Worm (Caenorhabditis elegans) whole organism, L3 larva: ENCODE data around the gene rhy-1.
A peak's percentile ranks its signal among the peaks of the same experiment; 100 is the strongest.

ENCODE experiments used
- R02D3.7 ChIP-seq: fragments of 150-350 bp; optimal IDR thresholded peaks from 2 replicates; lab custom pipeline; 2014; ENCODE audit warnings: missing biosample characterization, missing genetic modification characterization
- ceh-28 ChIP-seq: fragments of 150-350 bp; optimal IDR thresholded peaks from 2 replicates; lab custom pipeline; 2014; ENCODE audit warnings: missing biosample characterization, missing genetic modification reagents, missing genetic modification characterization
- daf-12 ChIP-seq: fragments of 150-350 bp; optimal IDR thresholded peaks from 2 replicates; lab custom pipeline; 2014; ENCODE audit warnings: missing biosample characterization, missing genetic modification reagents, missing genetic modification characterization
- egl-27 ChIP-seq: sonication (generic microtip); optimal IDR thresholded peaks from 4 replicates; lab custom pipeline; 2017; ENCODE audit warnings: missing biosample characterization, missing genetic modification reagents, missing genetic modification characterization
- egl-5 ChIP-seq: fragments of 150-350 bp; optimal IDR thresholded peaks from 2 replicates; lab custom pipeline; 2017; ENCODE audit warnings: missing biosample characterization, missing genetic modification reagents, missing genetic modification characterization, inconsistent platforms
- elt-2 ChIP-seq: sonication (generic microtip); optimal IDR thresholded peaks from 2 replicates; lab custom pipeline; 2016; ENCODE audit warnings: missing genetic modification reagents, mild to moderate bottlenecking, missing genetic modification characterization, missing compliant biosample characterization
- elt-3 ChIP-seq, 3 experiments: fragments of 150-350 bp in 1 of 3; sonication (generic microtip) in 2 of 3; optimal IDR thresholded peaks; 2 replicates in 2 of 3; 4 replicates in 1 of 3; lab custom pipeline; 2014 to 2017; ENCODE audit warnings: missing biosample characterization in 3 of 3, missing genetic modification characterization in 3 of 3
- eor-1 ChIP-seq, 2 experiments: fragments of 150-350 bp; optimal IDR thresholded peaks; 2 replicates each; lab custom pipeline; 2014 to 2018; ENCODE audit warnings: missing biosample characterization in 2 of 2, missing genetic modification characterization in 2 of 2
- fkh-10 ChIP-seq: sonication (generic microtip); optimal IDR thresholded peaks from 2 replicates; lab custom pipeline; 2017; ENCODE audit warnings: missing biosample characterization, missing genetic modification reagents, missing genetic modification characterization
- fkh-2 ChIP-seq: fragments of 150-350 bp; optimal IDR thresholded peaks from 2 replicates; lab custom pipeline; 2014; ENCODE audit warnings: missing biosample characterization, missing genetic modification reagents, missing genetic modification characterization
- fos-1 ChIP-seq: fragments of 150-350 bp; optimal IDR thresholded peaks from 2 replicates; lab custom pipeline; 2014; ENCODE audit warnings: missing biosample characterization, missing genetic modification characterization
- hmg-11 ChIP-seq: sonication (generic microtip); optimal IDR thresholded peaks from 2 replicates; lab custom pipeline; 2016; ENCODE audit warnings: missing genetic modification characterization, missing compliant biosample characterization
- lin-15B ChIP-seq: fragments of 150-350 bp; optimal IDR thresholded peaks from 2 replicates; lab custom pipeline; 2014; ENCODE audit warnings: missing biosample characterization, missing genetic modification characterization
- lin-39 ChIP-seq: fragments of 150-350 bp; optimal IDR thresholded peaks from 2 replicates; lab custom pipeline; 2018; ENCODE audit warnings: missing biosample characterization, missing genetic modification reagents, missing genetic modification characterization
- mml-1 ChIP-seq: fragments of 150-350 bp; sonication (generic microtip); optimal IDR thresholded peaks from 3 replicates; lab custom pipeline; 2014; ENCODE audit warnings: missing biosample characterization, missing genetic modification characterization
- nfya-1 ChIP-seq: sonication (generic microtip); optimal IDR thresholded peaks from 2 replicates; lab custom pipeline; 2017; ENCODE audit warnings: missing genetic modification characterization, mild to moderate bottlenecking, missing compliant biosample characterization, antibody characterized with exemption, moderate library complexity; ENCODE audit not compliant: insufficient read depth
- nhr-11 ChIP-seq: fragments of 150-350 bp; optimal IDR thresholded peaks from 2 replicates; lab custom pipeline; 2014; ENCODE audit warnings: missing biosample characterization, missing genetic modification characterization
- nhr-12 ChIP-seq: fragments of 150-350 bp; optimal IDR thresholded peaks from 2 replicates; lab custom pipeline; 2014; ENCODE audit warnings: missing biosample characterization, missing genetic modification characterization
- nhr-237 ChIP-seq: fragments of 150-350 bp; optimal IDR thresholded peaks from 2 replicates; lab custom pipeline; 2014; ENCODE audit warnings: missing biosample characterization, missing genetic modification characterization
- nhr-25 ChIP-seq: sonication (generic microtip); optimal IDR thresholded peaks from 2 replicates; lab custom pipeline; 2017; ENCODE audit warnings: missing biosample characterization, missing genetic modification characterization
- nhr-43 ChIP-seq: sonication (generic microtip); optimal IDR thresholded peaks from 2 replicates; lab custom pipeline; 2016; ENCODE audit warnings: mild to moderate bottlenecking, missing genetic modification characterization, missing compliant biosample characterization; ENCODE audit not compliant: poor library complexity, severe bottlenecking
- nhr-77 ChIP-seq: fragments of 150-350 bp; optimal IDR thresholded peaks from 2 replicates; lab custom pipeline; 2014; ENCODE audit warnings: missing biosample characterization, missing genetic modification characterization
- pha-4 ChIP-seq: fragments of 150-350 bp; optimal IDR thresholded peaks from 2 replicates; lab custom pipeline; 2014; ENCODE audit warnings: missing biosample characterization, missing genetic modification reagents, missing genetic modification characterization
- pqm-1 ChIP-seq: fragments of 150-350 bp; optimal IDR thresholded peaks from 2 replicates; lab custom pipeline; 2017; ENCODE audit warnings: missing biosample characterization, missing genetic modification characterization, inconsistent platforms
- sea-2 ChIP-seq: fragments of 150-350 bp; sonication (generic microtip); optimal IDR thresholded peaks from 4 replicates; lab custom pipeline; 2014; ENCODE audit warnings: missing biosample characterization, missing genetic modification reagents, missing genetic modification characterization
- skn-1 ChIP-seq: fragments of 150-350 bp; optimal IDR thresholded peaks from 2 replicates; lab custom pipeline; 2014; ENCODE audit warnings: missing biosample characterization, missing genetic modification characterization
- snpc-4 ChIP-seq: fragments of 150-350 bp; optimal IDR thresholded peaks from 2 replicates; lab custom pipeline; 2014; ENCODE audit warnings: missing biosample characterization, missing genetic modification characterization
- tbx-2 ChIP-seq: sonication (generic microtip); optimal IDR thresholded peaks from 2 replicates; lab custom pipeline; 2016; ENCODE audit warnings: mild to moderate bottlenecking, missing genetic modification characterization, missing compliant biosample characterization
- zag-1 ChIP-seq: fragments of 150-350 bp; optimal IDR thresholded peaks from 2 replicates; lab custom pipeline; 2014; ENCODE audit warnings: missing biosample characterization, missing genetic modification characterization
- ztf-4 ChIP-seq: fragments of 150-350 bp; optimal IDR thresholded peaks from 2 replicates; lab custom pipeline; 2014; ENCODE audit warnings: missing biosample characterization, missing genetic modification characterization

The rhy-1 gene

ce11 chrII:9172849-9173248, 11.7 kb downstream of the rhy-1 start, which contains the start of gene T23G7.2:
Gene T23G7.2 (minus strand): TSS chrII:9172949.
- TF ChIP-seq R02D3.7 (tag; lab: Kevin White, UChicago) = no peak
- no peak for TF ChIP-seq sea-2 (GFP tag; lab: Kevin White, UChicago)
- no peak for TF ChIP-seq zag-1 (tag; lab: Kevin White, UChicago)
- no peak for TF ChIP-seq fkh-10 (GFP tag; lab: Kevin White, UChicago)
- no peak for TF ChIP-seq elt-2
- TF ChIP-seq mml-1 = no peak
- TF ChIP-seq ztf-4 (tag; lab: Kevin White, UChicago) = no peak
- TF ChIP-seq pqm-1 (tag; lab: Kevin White, UChicago) = no peak
- TF ChIP-seq skn-1 (tag; lab: Kevin White, UChicago) = no peak
- no peak for TF ChIP-seq fkh-2 (tag; lab: Kevin White, UChicago)
- TF ChIP-seq hmg-11 (tag; lab: Kevin White, UChicago) = no peak
- no peak for TF ChIP-seq nhr-11 (tag; lab: Kevin White, UChicago)
- no peak for TF ChIP-seq daf-12 (tag; lab: Kevin White, UChicago)
- TF ChIP-seq nhr-12 (tag; lab: Kevin White, UChicago) = no peak
- no peak for TF ChIP-seq egl-27 (tag; lab: Kevin White, UChicago)
- TF ChIP-seq eor-1 (tag; optimal IDR thresholded peaks at IDR 0.05; lab: Kevin White, UChicago) = no peak
- no peak for TF ChIP-seq tbx-2
- TF ChIP-seq, all 47 proteins: peak for 0

DNA sequence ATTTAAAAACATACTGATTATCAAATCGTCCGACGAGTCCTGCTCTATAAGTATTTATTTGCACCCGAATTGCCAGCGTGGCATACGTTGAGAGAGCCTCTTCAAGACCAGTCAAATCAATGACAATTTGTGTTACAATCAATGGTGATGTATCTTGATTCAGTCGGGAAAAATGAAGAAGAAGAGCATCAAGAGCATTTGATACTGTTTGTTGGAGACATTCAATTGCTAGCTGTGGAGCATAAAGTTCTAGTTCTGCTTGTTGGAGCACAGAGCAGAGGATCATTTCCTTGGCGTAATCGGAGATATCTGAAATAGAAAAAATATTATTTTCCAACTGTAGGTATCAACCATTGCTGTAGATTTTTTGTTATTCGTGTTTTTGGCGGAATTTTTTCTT, 12.3 kb downstream of the rhy-1 start:
- TF ChIP-seq mml-1 (no peak), nhr-12 (tag; lab: Kevin White, UChicago) (no peak), nhr-43 (tag; lab: Kevin White, UChicago) (no peak), nhr-77 (tag; lab: Kevin White, UChicago) (no peak), daf-12 (tag; lab: Kevin White, UChicago) (no peak), ztf-4 (tag; lab: Kevin White, UChicago) (no peak), nhr-11 (tag; lab: Kevin White, UChicago) (no peak), sea-2 (GFP tag; lab: Kevin White, UChicago) (no peak), pqm-1 (tag; lab: Kevin White, UChicago) (no peak), fkh-10 (GFP tag; lab: Kevin White, UChicago) (no peak), eor-1 (tag; optimal IDR thresholded peaks at IDR 0.05; lab: Kevin White, UChicago) (no peak), lin-39 (tag; lab: Kevin White, UChicago) (no peak), fos-1 (tag; lab: Kevin White, UChicago) (no peak), zag-1 (tag; lab: Kevin White, UChicago) (no peak), R02D3.7 (tag; lab: Kevin White, UChicago) (no peak), elt-3 (tag; optimal IDR thresholded peaks at IDR 0.05; lab: Kevin White, UChicago) (no peak), pha-4 (tag; lab: Kevin White, UChicago) (no peak), hmg-11 (tag; lab: Kevin White, UChicago) (no peak), egl-27 (tag; lab: Kevin White, UChicago) (no peak), ceh-28 (no peak)
- TF ChIP-seq, all 47 proteins: peak for 0

DNA sequence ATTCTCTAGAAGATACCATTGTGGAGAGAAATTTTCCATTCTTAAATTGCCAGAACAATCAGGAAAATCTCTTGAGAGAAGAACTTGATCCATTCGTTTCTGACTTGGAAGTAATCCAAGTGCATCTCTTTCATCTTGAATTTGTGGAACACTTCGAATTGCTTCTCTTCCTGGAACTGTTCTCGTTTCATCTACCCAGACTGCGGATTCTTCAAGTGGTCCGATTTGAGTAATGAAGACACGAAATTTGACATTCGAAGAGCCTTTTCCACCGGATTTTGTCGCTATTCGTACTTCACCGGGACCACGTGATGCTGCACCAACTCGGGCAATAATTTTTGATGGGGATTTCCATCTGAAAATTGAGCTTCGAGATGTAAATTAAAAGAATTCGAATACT, 15.3 kb downstream of the rhy-1 start:
- TF ChIP-seq zag-1 (tag; lab: Kevin White, UChicago) (no peak), nhr-237 (tag; lab: Kevin White, UChicago) (no peak), fkh-10 (GFP tag; lab: Kevin White, UChicago) (no peak), nhr-25 (tag; lab: Kevin White, UChicago) (no peak)

DNA sequence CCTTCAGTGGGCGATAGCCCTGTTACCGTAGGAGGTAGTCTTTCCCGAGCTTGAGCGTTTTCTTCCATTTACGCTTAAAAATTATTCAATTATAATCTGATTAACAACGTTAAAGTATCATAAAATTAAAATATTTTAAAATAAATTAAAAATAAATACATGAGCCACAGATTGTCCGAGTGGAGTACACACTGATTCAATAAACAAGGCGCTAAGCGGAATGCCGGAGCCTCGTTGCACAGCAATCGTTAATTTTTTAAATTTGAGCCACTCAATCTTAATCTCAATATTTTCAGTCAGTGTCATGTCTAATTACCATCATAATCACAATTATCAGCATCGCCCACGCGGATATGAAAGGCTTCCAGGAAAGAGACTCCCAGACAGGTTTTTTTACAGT, 15.9 kb downstream of the rhy-1 start, which contains the start of the genes sec-5 and pir-1:
Gene sec-5, minus strand, starts transcription at position 73 of the 400 bp plus-strand sequence.
Gene pir-1, plus strand, starts transcription at position 221 of the 400 bp plus-strand sequence.
- TF ChIP-seq lin-15B (tag; lab: Kevin White, UChicago) = peak; percentile 58
- peak; percentile 16 for TF ChIP-seq elt-2
- TF ChIP-seq nhr-77 (tag; lab: Kevin White, UChicago) = no peak
- peak; percentile 82 for TF ChIP-seq pha-4 (tag; lab: Kevin White, UChicago)
- peak; percentile 40 for TF ChIP-seq egl-5 (tag; lab: Kevin White, UChicago)
- TF ChIP-seq fos-1 (tag; lab: Kevin White, UChicago) = no peak
- TF ChIP-seq hmg-11 (tag; lab: Kevin White, UChicago) = peak; percentile 23
- TF ChIP-seq egl-27 (tag; lab: Kevin White, UChicago) = no peak
- peak; percentile 48 for TF ChIP-seq lin-39 (tag; lab: Kevin White, UChicago)
- peak; percentile 45 for TF ChIP-seq nfya-1

ce11 chrII:9178811-9179210, 17.6 kb downstream of the rhy-1 start:
- no peak for TF ChIP-seq sea-2 (GFP tag; lab: Kevin White, UChicago)
- no peak for TF ChIP-seq snpc-4 (tag; lab: Kevin White, UChicago)
- no peak for TF ChIP-seq nhr-12 (tag; lab: Kevin White, UChicago)
- TF ChIP-seq R02D3.7 (tag; lab: Kevin White, UChicago) = no peak
- TF ChIP-seq, all 47 proteins: peak for 0
